Worm (Caenorhabditis elegans) whole organism, late embryonic: ENCODE measurements around the gene let-858.

Experiments used
- C08G9.2 ChIP-seq: sonication (generic microtip); optimal IDR thresholded peaks from 2 replicates; lab custom pipeline; 2016; ENCODE audit warnings: mild to moderate bottlenecking, missing genetic modification characterization, moderate library complexity, missing compliant biosample characterization
- ama-1 ChIP-seq: fragments of 150-350 bp; optimal IDR thresholded peaks from 2 replicates; lab custom pipeline; 2014
- dve-1 ChIP-seq: sonication (generic microtip); optimal IDR thresholded peaks from 2 replicates; lab custom pipeline; 2017; ENCODE audit warnings: antibody characterized with exemption, mild to moderate bottlenecking, missing genetic modification characterization, missing compliant biosample characterization
- eyg-1 ChIP-seq: sonication (generic microtip); optimal IDR thresholded peaks from 2 replicates; lab custom pipeline; 2016; ENCODE audit warnings: missing genotype, missing genetic modification characterization, missing compliant biosample characterization
- nfya-1 ChIP-seq: sonication (generic microtip); optimal IDR thresholded peaks from 2 replicates; lab custom pipeline; 2017; ENCODE audit warnings: missing genetic modification characterization, mild to moderate bottlenecking, missing compliant biosample characterization, antibody characterized with exemption, moderate library complexity
- npax-4 ChIP-seq: sonication (generic microtip); optimal IDR thresholded peaks from 2 replicates; lab custom pipeline; 2016; ENCODE audit warnings: missing genetic modification characterization, missing compliant biosample characterization
- pag-3 ChIP-seq: sonication (generic microtip); optimal IDR thresholded peaks from 2 replicates; lab custom pipeline; 2016; ENCODE audit warnings: missing compliant biosample characterization, missing genetic modification characterization, borderline replicate concordance
- sox-4 ChIP-seq: sonication (generic microtip); optimal IDR thresholded peaks from 2 replicates; lab custom pipeline; 2017; ENCODE audit warnings: mild to moderate bottlenecking, missing genetic modification characterization, inconsistent platforms, missing compliant biosample characterization
- syd-9 ChIP-seq: sonication (generic microtip); optimal IDR thresholded peaks from 2 replicates; lab custom pipeline; 2016; ENCODE audit warnings: mild to moderate bottlenecking, missing genetic modification characterization, moderate library complexity, missing compliant biosample characterization
- unc-3 ChIP-seq, 2 experiments: fragments of 200-800 bp in 1 of 2; sonication (Bioruptor generic) in 1 of 2; sonication (generic microtip) in 1 of 2; conservative IDR thresholded peaks in 1 of 2; optimal IDR thresholded peaks in 1 of 2; 2 replicates each; pipeline versions ENCODE4 v1.3.6 to Lab custom; 2016 to 2022; ENCODE audit warnings: missing compliant biosample characterization in 2 of 2, missing genetic modification characterization in 2 of 2, missing genetic modification reagents in 1 of 2
- unc-42 ChIP-seq: sonication (generic microtip); optimal IDR thresholded peaks from 2 replicates; lab custom pipeline; 2016; ENCODE audit warnings: missing genotype, missing genetic modification characterization, missing compliant biosample characterization
- unc-55 ChIP-seq: sonication (generic microtip); optimal IDR thresholded peaks from 2 replicates; lab custom pipeline; 2017; ENCODE audit warnings: missing biosample characterization, missing genetic modification reagents, missing genetic modification characterization

DNA sequence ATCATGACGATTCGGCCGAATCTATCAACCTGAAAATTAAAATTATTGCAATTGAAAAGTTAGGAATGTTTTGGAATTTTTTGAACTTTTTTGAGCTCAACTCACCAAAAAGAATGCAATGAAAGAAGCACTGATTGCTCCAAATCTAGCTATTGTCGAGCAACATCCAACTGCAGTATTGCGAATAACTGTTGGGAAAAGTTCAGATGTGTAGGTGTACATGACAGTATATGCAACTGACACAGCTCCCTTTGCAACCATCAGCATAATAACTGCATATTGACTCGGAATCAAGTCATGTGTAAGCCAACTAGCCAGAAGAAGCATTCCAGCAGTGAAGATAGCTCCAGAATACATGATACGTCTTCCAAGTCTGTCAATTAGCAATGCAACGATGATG is 30.4 kb downstream of the let-858 start:
- TF ChIP-seq sox-4: no peak
- no peak for TF ChIP-seq nfya-1 (tag; lab: Kevin White, UChicago)
- TF ChIP-seq unc-42 (tag; lab: Kevin White, UChicago): no peak
- no peak for TF ChIP-seq C08G9.2 (tag; lab: Kevin White, UChicago)
- TF ChIP-seq ama-1: no peak
- no peak for TF ChIP-seq unc-55
- TF ChIP-seq syd-9: no peak
- no peak for TF ChIP-seq npax-4 (tag; lab: Kevin White, UChicago)
- no peak for TF ChIP-seq pag-3 (tag; lab: Kevin White, UChicago)
- TF ChIP-seq dve-1 (tag; lab: Kevin White, UChicago): no peak
- TF ChIP-seq eyg-1 (tag; lab: Kevin White, UChicago): no peak
- TF ChIP-seq unc-3 (GFP tag; conservative IDR thresholded peaks at IDR 0.05; lab: Robert Waterston, UW): no peak
- TF ChIP-seq unc-3 (tag; optimal IDR thresholded peaks at IDR 0.05; lab: Kevin White, UChicago): no peak
